Fruit fly (Drosophila melanogaster): ENCODE measurements around the gene CG7148.

Gene CG7148

dm6 chr3L:21808003-21808530 lies 24.0 kb downstream of the CG7148 start (continued):
- peak; percentile 70 for TF ChIP-seq slbo (GFP tag; IDR thresholded peaks at IDR 0.05)
- no peak for TF ChIP-seq CG6791 (GFP tag; IDR thresholded peaks at IDR 0.05; ENCODE audit: partially characterized antibody)
- no peak for TF ChIP-seq CG1832 (GFP tag; optimal IDR thresholded peaks at IDR 0.05)
- TF ChIP-seq pho (GFP tag; optimal IDR thresholded peaks at IDR 0.05), result no peak
- TF ChIP-seq lbe (GFP tag; optimal IDR thresholded peaks at IDR 0.05), result peak; percentile 10
- no peak for TF ChIP-seq CG7839 (tag; optimal IDR thresholded peaks at IDR 0.05)
- no peak for TF ChIP-seq abd-A (tag; optimal IDR thresholded peaks at IDR 0.05)
- TF ChIP-seq sisA (GFP tag; IDR thresholded peaks at IDR 0.05), result peak; percentile 69
- peak; percentile 50 for TF ChIP-seq CG4820 (GFP tag; optimal IDR thresholded peaks at IDR 0.05)
- peak; percentile 52 for TF ChIP-seq CG2202 (tag; optimal IDR thresholded peaks at IDR 0.05)
- TF ChIP-seq Dip2 (GFP tag; IDR thresholded peaks at IDR 0.05), result no peak
- TF ChIP-seq lmd (GFP tag; IDR thresholded peaks at IDR 0.05), result peak; percentile 50
- peak; percentile 62 for TF ChIP-seq CG4424 (GFP tag; optimal IDR thresholded peaks at IDR 0.05)
- TF ChIP-seq CG10366 (GFP tag; IDR thresholded peaks at IDR 0.05), result peak; percentile 73
- TF ChIP-seq Dbx (GFP tag; IDR thresholded peaks at IDR 0.05), result no peak
- peak; percentile 85 for TF ChIP-seq CG2712 (tag; optimal IDR thresholded peaks at IDR 0.05)
- no peak for TF ChIP-seq Doc2 (GFP tag; IDR thresholded peaks at IDR 0.05)
- no peak for TF ChIP-seq Dad (GFP tag; optimal IDR thresholded peaks at IDR 0.05)
- no peak for TF ChIP-seq zen2 (GFP tag; IDR thresholded peaks at IDR 0.05; ENCODE audit: partially characterized antibody)
- peak; percentile 35 for TF ChIP-seq CG1233 (GFP tag; optimal IDR thresholded peaks at IDR 0.05)
- no peak for TF ChIP-seq BtbVII (GFP tag; optimal IDR thresholded peaks at IDR 0.05)
- peak; percentile 82 for TF ChIP-seq nmo (GFP tag; optimal IDR thresholded peaks at IDR 0.05)
- peak; percentile 77 for TF ChIP-seq CG13424 (tag; optimal IDR thresholded peaks at IDR 0.05)
- no peak for TF ChIP-seq CG2889 (GFP tag; IDR thresholded peaks at IDR 0.05)
- no peak for TF ChIP-seq rib (GFP tag; IDR thresholded peaks at IDR 0.05)
- TF ChIP-seq tx (GFP tag; optimal IDR thresholded peaks at IDR 0.05), result no peak
- no peak for TF ChIP-seq Usf (GFP tag; optimal IDR thresholded peaks at IDR 0.05)
- no peak for TF ChIP-seq CG18599 (GFP tag; optimal IDR thresholded peaks at IDR 0.05)
- 0 out of 2 replicates have a peak, but pooled peaks have one; percentile 38 for TF ChIP-seq MBD-R2 (GFP tag; IDR thresholded peaks at IDR 0.05)
- no peak for TF ChIP-seq sqz (GFP tag; optimal IDR thresholded peaks at IDR 0.05)
- peak; percentile 51 for TF ChIP-seq odd (GFP tag; optimal IDR thresholded peaks at IDR 0.05)
- no peak for TF ChIP-seq Bgb (GFP tag; IDR thresholded peaks at IDR 0.05; ENCODE audit: partially characterized antibody)
- peak; percentile 33 for TF ChIP-seq CG9817 (tag; optimal IDR thresholded peaks at IDR 0.05)
- TF ChIP-seq dimm (GFP tag; IDR thresholded peaks at IDR 0.05), result 0 out of 2 replicates have a peak, but pooled peaks have one; percentile 15
- TF ChIP-seq gsb-n (tag; optimal IDR thresholded peaks at IDR 0.05), result peak; percentile 75
- no peak for TF ChIP-seq Myb (GFP tag; optimal IDR thresholded peaks at IDR 0.05)
- TF ChIP-seq br (optimal IDR thresholded peaks at IDR 0.05), result no peak
- TF ChIP-seq CG13123 (GFP tag; optimal IDR thresholded peaks at IDR 0.05), result peak; percentile 44
- TF ChIP-seq CG7556 (GFP tag; optimal IDR thresholded peaks at IDR 0.05), result no peak
- peak; percentile 22 for TF ChIP-seq Abd-B (GFP tag; optimal IDR thresholded peaks at IDR 0.05)
- peak; percentile 61 for TF ChIP-seq CG14050 (GFP tag; IDR thresholded peaks at IDR 0.05)
- no peak for TF ChIP-seq en (GFP tag; optimal IDR thresholded peaks at IDR 0.05)
- TF ChIP-seq kay (GFP tag; optimal IDR thresholded peaks at IDR 0.05), result no peak
- TF ChIP-seq CG8765 (GFP tag; IDR thresholded peaks at IDR 0.05), result no peak
- TF ChIP-seq unpg (GFP tag; optimal IDR thresholded peaks at IDR 0.05), result no peak
- peak; percentile 69; the same call in 2 of the 3 replicates for TF ChIP-seq dysf (GFP tag; IDR thresholded peaks at IDR 0.05)
- TF ChIP-seq CG7357 (GFP tag; IDR thresholded peaks at IDR 0.05), result peak; percentile 24; the same call in 1 of the 3 replicates
- no peak for TF ChIP-seq CG6683 (GFP tag; optimal IDR thresholded peaks at IDR 0.05)
- TF ChIP-seq Bteb2 (GFP tag; optimal IDR thresholded peaks at IDR 0.05), result no peak
- TF ChIP-seq HmgD (GFP tag; optimal IDR thresholded peaks at IDR 0.05), result no peak
- TF ChIP-seq CG18262 (tag; optimal IDR thresholded peaks at IDR 0.05), result peak; percentile 84
- no peak for TF ChIP-seq jumu (GFP tag; optimal IDR thresholded peaks at IDR 0.05)
